Fruit fly (Drosophila melanogaster): Measurements from ENCODE around the gene CG42831.

Gene CG42831

dm6 chr3L:10858569-10858968, 44.0 kb downstream of the CG42831 start:
- no peak for TF ChIP-seq CG9948 (tag; optimal IDR thresholded peaks at IDR 0.05)
- TF ChIP-seq Snoo (tag; optimal IDR thresholded peaks at IDR 0.05), result peak; percentile 11
- no peak for TF ChIP-seq CG14655 (GFP tag; optimal IDR thresholded peaks at IDR 0.05)

dm6 chr3L:10860042-10860643, 45.5 kb downstream of the CG42831 start:
- TF ChIP-seq CG17806 (tag; optimal IDR thresholded peaks at IDR 0.05), result no peak
- TF ChIP-seq CG32121 (GFP tag; IDR thresholded peaks at IDR 0.05), result peak; percentile 53
- TF ChIP-seq CG4496 (GFP tag; IDR thresholded peaks at IDR 0.05), result 0 out of 3 replicates have a peak, but pooled peaks have one; percentile 8
- no peak for TF ChIP-seq Pif1B (GFP tag; optimal IDR thresholded peaks at IDR 0.05)

- TF ChIP-seq fd96Ca (GFP tag; IDR thresholded peaks at IDR 0.05) (no peak), CG17806 (tag; optimal IDR thresholded peaks at IDR 0.05) (no peak)
Observed at dm6 chr3L:10861657-10862543, 47.3 kb downstream of the CG42831 start.

DNA sequence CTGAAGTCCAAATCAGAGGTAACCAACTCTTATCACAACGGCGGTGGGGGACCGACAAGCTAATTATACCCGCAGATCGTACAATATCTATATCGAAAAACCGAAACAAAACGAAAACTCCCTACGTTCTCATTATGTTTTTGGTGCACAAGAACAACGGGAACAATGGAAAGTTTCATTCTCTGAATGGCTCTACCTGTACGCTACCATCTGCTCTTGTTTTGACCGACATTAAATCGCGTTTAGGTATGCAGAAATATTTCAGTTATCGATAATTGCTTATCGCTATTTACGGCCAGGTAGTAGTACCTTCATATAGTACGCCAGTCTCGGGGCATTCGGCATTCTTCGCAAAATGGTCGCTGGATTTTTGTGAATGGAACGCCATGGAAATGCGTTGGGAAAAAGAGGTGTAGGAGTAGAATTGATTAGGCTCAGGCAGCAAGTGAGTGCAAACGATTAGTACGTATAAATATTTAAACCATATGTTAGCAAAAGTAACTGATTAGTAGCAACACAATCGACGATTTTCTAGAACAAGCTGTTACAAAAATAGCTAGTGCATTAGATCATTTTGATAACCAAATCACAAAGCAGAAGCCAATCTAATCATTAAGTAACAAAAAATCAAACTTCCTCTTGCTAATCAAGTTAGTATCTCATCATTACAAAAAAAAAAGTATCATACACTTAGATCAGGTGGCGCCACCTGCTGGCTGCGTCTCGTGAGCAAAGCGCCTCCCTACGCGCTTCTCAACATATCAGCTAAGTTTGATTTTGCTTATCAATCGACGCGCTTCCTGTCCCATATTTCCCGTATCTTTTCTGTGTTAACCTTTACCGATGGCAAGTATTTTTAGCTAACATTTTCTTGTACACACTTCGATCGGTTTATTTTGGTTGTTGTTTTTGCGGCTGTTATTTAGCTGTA, 48.2 kb downstream of the CG42831 start:
- TF ChIP-seq rn (GFP tag; IDR thresholded peaks at IDR 0.05) (no peak), fd96Ca (GFP tag; IDR thresholded peaks at IDR 0.05) (no peak), Pif1B (GFP tag; optimal IDR thresholded peaks at IDR 0.05) (no peak), EcR (GFP tag; optimal IDR thresholded peaks at IDR 0.05) (no peak), Snoo (tag; optimal IDR thresholded peaks at IDR 0.05) (no peak), gl (tag; optimal IDR thresholded peaks at IDR 0.05) (no peak), CG15710 (tag; optimal IDR thresholded peaks at IDR 0.05) (no peak), CG4496 (GFP tag; IDR thresholded peaks at IDR 0.05) (no peak), CG13204 (GFP tag; optimal IDR thresholded peaks at IDR 0.05) (no peak), CG8301 (tag; optimal IDR thresholded peaks at IDR 0.05) (no peak), CG10348 (GFP tag; IDR thresholded peaks at IDR 0.05) (no peak), CG32121 (GFP tag; IDR thresholded peaks at IDR 0.05) (no peak), CG8159 (tag; optimal IDR thresholded peaks at IDR 0.05) (no peak), CG9948 (tag; optimal IDR thresholded peaks at IDR 0.05) (no peak), CG12605 (GFP tag; IDR thresholded peaks at IDR 0.05) (no peak), CG34367 (tag; optimal IDR thresholded peaks at IDR 0.05) (no peak), Ets98B (GFP tag; IDR thresholded peaks at IDR 0.05) (no peak), D1 (tag; optimal IDR thresholded peaks at IDR 0.05) (no peak), CG14655 (GFP tag; optimal IDR thresholded peaks at IDR 0.05) (no peak)

dm6 chr3L:10863925-10864324, 49.3 kb downstream of the CG42831 start:
- TF ChIP-seq Ets98B (GFP tag; IDR thresholded peaks at IDR 0.05), result 0 out of 2 replicates have a peak, but pooled peaks have one; percentile 19
- TF ChIP-seq CG32121 (GFP tag; IDR thresholded peaks at IDR 0.05), result peak; percentile 26; the same call in 1 of the 2 replicates
- TF ChIP-seq CG34367 (tag; optimal IDR thresholded peaks at IDR 0.05), result no peak
- no peak for TF ChIP-seq EcR (GFP tag; optimal IDR thresholded peaks at IDR 0.05)
- no peak for TF ChIP-seq CG8159 (tag; optimal IDR thresholded peaks at IDR 0.05)
- no peak for TF ChIP-seq Snoo (tag; optimal IDR thresholded peaks at IDR 0.05)

Measured in whole organism, pupa.